Fruit fly (Drosophila melanogaster): ENCODE results near the gene CG13059.

- TF ChIP-seq CG7101 (tag; optimal IDR thresholded peaks at IDR 0.05) (no peak), Mnt (GFP tag; optimal IDR thresholded peaks at IDR 0.05) (no peak), kay (GFP tag; ENCODE audit: borderline replicate concordance) (no peak), bab1 (GFP tag; optimal IDR thresholded peaks at IDR 0.05) (no peak), CG11617 (GFP tag; optimal IDR thresholded peaks at IDR 0.05) (no peak)
Measured at dm6 chr3L:16308380-16308779, 15.1 kb upstream of the CG13059 start, which contains the start of gene CG13042.
